Worm (Caenorhabditis elegans) whole organism, L4/young adult: ENCODE data around the gene mlc-3.

ENCODE experiments used
- W03F9.2 ChIP-seq: fragments of 150-350 bp; optimal IDR thresholded peaks from 2 replicates; lab custom pipeline; 2014; ENCODE audit warnings: missing biosample characterization, missing genetic modification characterization
- dao-5 ChIP-seq: sonication (generic microtip); optimal IDR thresholded peaks from 2 replicates; lab custom pipeline; 2016; ENCODE audit warnings: missing genotype, missing genetic modification characterization, moderate library complexity, missing compliant biosample characterization
- him-1 ChIP-seq: sonication (generic microtip); optimal IDR thresholded peaks from 2 replicates; lab custom pipeline; 2016; ENCODE audit warnings: missing genotype, missing genetic modification reagents, missing genetic modification characterization, missing compliant biosample characterization

DNA sequence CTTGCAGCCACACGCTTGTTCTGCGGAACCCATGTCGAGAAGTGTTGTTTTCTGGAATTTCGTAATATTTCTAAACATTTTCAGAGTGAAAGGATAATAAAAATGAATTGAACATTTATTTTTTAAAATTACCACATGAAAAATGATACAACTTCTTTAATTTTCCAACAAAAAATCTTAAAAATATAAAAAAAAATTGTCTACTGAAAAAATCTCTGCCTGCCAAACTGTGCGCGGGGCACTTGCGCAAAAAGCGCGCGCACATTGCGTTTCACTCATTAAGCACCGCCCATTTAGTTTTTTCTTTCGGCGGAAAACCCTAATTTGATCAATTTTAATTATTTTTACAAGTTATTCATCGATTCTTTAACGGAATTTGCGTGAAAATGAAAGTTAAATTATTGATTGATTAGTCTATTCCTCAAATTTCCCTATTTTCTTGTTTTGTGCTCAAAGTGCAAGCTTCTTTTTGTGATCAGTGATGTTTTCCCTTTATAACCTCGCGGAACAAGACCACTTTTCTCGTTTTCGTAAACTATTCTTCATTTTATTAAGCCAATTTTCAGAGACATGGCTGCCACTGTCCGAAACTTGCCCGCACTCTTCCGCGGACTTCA, 9.8 kb upstream of the mlc-3 start, which contains the start of the genes nmad-1 and hach-1:
- TF ChIP-seq dao-5, result peak; percentile 11
- TF ChIP-seq him-1 (tag; lab: Kevin White, UChicago), result no peak
- TF ChIP-seq W03F9.2 (tag; lab: Kevin White, UChicago), result peak; percentile 95
